Fruit fly (Drosophila melanogaster) whole organism, embryonic: ENCODE measurements around the gene CG13028.

Source experiments
- CG13296 ChIP-seq: fragments of 200-800 bp; sonication (Bioruptor generic); optimal IDR thresholded peaks from 3 replicates; lab custom pipeline; 2018; ENCODE audit warnings: missing biosample characterization, mild to moderate bottlenecking, missing genetic modification characterization
- CHES-1-like ChIP-seq: fragments of 200-800 bp; sonication (Bioruptor generic); optimal IDR thresholded peaks from 2 replicates; lab custom pipeline; 2016; ENCODE audit warnings: missing biosample characterization, missing genetic modification characterization
- Dfd ChIP-seq, 2 experiments: fragments of >200 bp; optimal IDR thresholded peaks; 2 replicates each; lab custom pipeline; 2017; ENCODE audit warnings: missing biosample characterization in 2 of 2, missing genetic modification characterization in 2 of 2
- GATAe ChIP-seq: fragments of 200-800 bp; sonication (Bioruptor generic); conservative IDR thresholded peaks from 2 replicates; pipeline ENCODE4 v1.3.6; 2022; ENCODE audit warnings: missing biosample characterization, missing genetic modification characterization
- Sry-β ChIP-seq: fragments of 200-800 bp; sonication (Bioruptor generic); optimal IDR thresholded peaks from 2 replicates; lab custom pipeline; 2018; ENCODE audit warnings: missing biosample characterization, mild to moderate bottlenecking, missing genetic modification characterization, moderate library complexity
- tap ChIP-seq: fragments of 200-800 bp; optimal IDR thresholded peaks from 3 replicates; lab custom pipeline; 2019; ENCODE audit warnings: missing biosample characterization, mild to moderate bottlenecking, missing genetic modification characterization, moderate library complexity

DNA sequence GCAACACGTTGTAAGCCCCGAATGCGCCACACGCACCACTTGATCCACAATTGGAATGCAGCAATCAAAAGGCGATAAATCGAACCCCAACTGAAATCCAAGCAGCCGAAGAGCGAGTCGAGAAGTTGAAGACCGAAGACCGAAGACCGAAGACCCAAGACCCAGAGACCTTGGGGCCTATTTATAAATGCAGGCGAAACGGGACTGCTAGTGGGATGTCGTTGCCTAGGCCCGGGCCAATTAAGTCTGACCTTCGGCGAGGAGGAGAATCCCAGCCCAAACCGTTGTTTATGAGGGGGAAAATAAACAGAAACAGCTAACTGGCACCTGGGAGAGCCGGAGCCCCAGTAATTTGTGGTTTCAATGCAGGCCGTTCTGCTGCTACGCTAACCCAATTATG is 13.6 kb downstream of the CG13028 start:
- TF ChIP-seq CG13296 (GFP tag; lab: Kevin White, UChicago) (no peak), Dfd (GFP tag; optimal IDR thresholded peaks at IDR 0.05; lab: Kevin White, UChicago) (no peak), Sry-β (GFP tag; lab: Kevin White, UChicago) (no peak), GATAe (GFP tag; lab: Robert Waterston, UW) (no peak), tap (tag; lab: Kevin White, UChicago) (no peak), CHES-1-like (GFP tag; lab: Kevin White, UChicago) (no peak)
